Worm (Caenorhabditis elegans) whole organism, L2 larva: ENCODE measurements around the gene fog-2.
A peak's percentile ranks its signal among the peaks of the same experiment; 100 is the strongest.

ENCODE experiments used
- F13H6.1 ChIP-seq: sonication (generic microtip); optimal IDR thresholded peaks from 2 replicates; lab custom pipeline; 2016; ENCODE audit warnings: missing genetic modification characterization, missing compliant biosample characterization
- ceh-82 ChIP-seq: fragments of 150-350 bp; optimal IDR thresholded peaks from 2 replicates; lab custom pipeline; 2014; ENCODE audit warnings: missing biosample characterization, missing genetic modification characterization
- elt-1 ChIP-seq: fragments of 150-350 bp; optimal IDR thresholded peaks from 2 replicates; lab custom pipeline; 2014; ENCODE audit warnings: missing biosample characterization, missing genetic modification characterization
- nhr-11 ChIP-seq: fragments of 150-350 bp; optimal IDR thresholded peaks from 2 replicates; lab custom pipeline; 2014; ENCODE audit warnings: missing biosample characterization, missing genetic modification characterization
- nhr-129 ChIP-seq: fragments of 150-350 bp; optimal IDR thresholded peaks from 2 replicates; lab custom pipeline; 2014; ENCODE audit warnings: missing biosample characterization, missing genetic modification characterization

DNA sequence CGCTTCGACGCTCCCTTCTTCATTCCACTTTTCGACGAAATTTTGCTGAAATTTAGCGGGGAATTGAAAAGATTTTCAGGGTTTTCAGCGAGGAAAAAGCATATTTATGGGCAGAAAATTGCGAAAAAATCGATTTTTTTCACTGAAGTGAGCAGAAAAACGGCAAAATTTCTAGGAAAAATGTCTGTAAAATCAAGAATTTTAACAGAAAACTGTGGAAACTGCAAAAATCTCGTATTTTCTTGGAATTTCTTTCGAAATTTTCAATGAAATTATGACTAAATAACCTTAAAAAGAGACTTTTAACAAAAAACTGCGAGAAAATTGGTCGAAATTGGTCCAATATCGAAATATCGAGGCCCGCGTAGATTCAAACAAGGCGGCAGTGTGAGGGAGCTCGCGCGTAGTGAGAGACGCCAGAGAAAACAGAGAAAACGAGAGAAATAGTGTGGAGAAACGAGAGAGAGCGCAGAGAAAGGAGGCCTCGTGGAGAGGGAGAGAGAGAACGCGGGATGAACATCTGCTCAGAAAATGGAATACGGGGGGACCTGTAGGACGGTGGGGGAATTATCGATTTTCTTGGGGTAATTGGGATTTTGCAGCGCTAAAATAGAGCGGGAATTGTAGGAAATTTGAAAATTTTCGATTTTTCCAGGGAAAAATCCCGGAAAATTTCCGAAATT lies 50.5 kb downstream of the fog-2 start, which contains the start of gene swsn-1:
- TF ChIP-seq nhr-129 (tag; lab: Kevin White, UChicago) (peak; percentile 38), nhr-11 (no peak), ceh-82 (no peak), elt-1 (tag; lab: Kevin White, UChicago) (no peak), F13H6.1 (tag; lab: Kevin White, UChicago) (peak; percentile 42)
